Worm (Caenorhabditis elegans): ENCODE data around the gene F01D4.8.

- TF ChIP-seq him-1 (tag; optimal IDR thresholded peaks at IDR 0.05) (peak; percentile 68), dao-5 (tag; optimal IDR thresholded peaks at IDR 0.05) (no peak), W03F9.2 (tag; optimal IDR thresholded peaks at IDR 0.05) (no peak)
Observed at ce11 chrIV:10481695-10482094, 28.8 kb upstream of the F01D4.8 start, which contains the start of gene egl-21.
